Worm (Caenorhabditis elegans): Measurements from ENCODE around the gene arcp-1.

arcp-1 gene

ce11 chrIII:3701411-3702310 lies 57.6 kb downstream of the arcp-1 start, which contains the start of the genes pdi-1 and C14B1.2:
TSS of gene pdi-1 (minus strand) at chrIII:3701461.
TSS of gene C14B1.2 (plus strand) at chrIII:3702260.
- no peak for TF ChIP-seq unc-62 (GFP tag; optimal IDR thresholded peaks at IDR 0.05)
- TF ChIP-seq cnd-1 (tag; optimal IDR thresholded peaks at IDR 0.05): no peak
- no peak for TF ChIP-seq ztf-11 (tag; optimal IDR thresholded peaks at IDR 0.05)
- TF ChIP-seq mep-1 (tag; optimal IDR thresholded peaks at IDR 0.05): no peak
- TF ChIP-seq mls-2 (tag; optimal IDR thresholded peaks at IDR 0.05): no peak
- no peak for TF ChIP-seq bed-3 (GFP tag; optimal IDR thresholded peaks at IDR 0.05)
- no peak for TF ChIP-seq ceh-39 (tag; optimal IDR thresholded peaks at IDR 0.05)
- TF ChIP-seq ceh-43 (GFP tag; optimal IDR thresholded peaks at IDR 0.05): no peak
- TF ChIP-seq drap-1 (GFP tag; optimal IDR thresholded peaks at IDR 0.05): no peak
- TF ChIP-seq sptf-1 (tag; optimal IDR thresholded peaks at IDR 0.05): peak; percentile 16
- TF ChIP-seq ceh-83 (GFP tag; optimal IDR thresholded peaks at IDR 0.05): no peak
- no peak for TF ChIP-seq tbx-8 (GFP tag; optimal IDR thresholded peaks at IDR 0.05)
- TF ChIP-seq pha-4 (tag; optimal IDR thresholded peaks at IDR 0.05): no peak
- peak; percentile 50 for TF ChIP-seq ham-2 (GFP tag; optimal IDR thresholded peaks at IDR 0.05)
- TF ChIP-seq M03D4.4 (tag; optimal IDR thresholded peaks at IDR 0.05): peak; percentile 18
- TF ChIP-seq unc-120 (tag; optimal IDR thresholded peaks at IDR 0.05; ENCODE audit: poor library complexity, severe bottlenecking): no peak
- TF ChIP-seq sem-2 (GFP tag; optimal IDR thresholded peaks at IDR 0.05): no peak
- no peak for TF ChIP-seq flh-1 (GFP tag; optimal IDR thresholded peaks at IDR 0.05)
- no peak for TF ChIP-seq nhr-76 (tag; optimal IDR thresholded peaks at IDR 0.05)
- TF ChIP-seq nhr-2 (tag; optimal IDR thresholded peaks at IDR 0.05): peak; percentile 63
- TF ChIP-seq mab-5 (tag; optimal IDR thresholded peaks at IDR 0.05): no peak
- TF ChIP-seq nhr-237 (tag; optimal IDR thresholded peaks at IDR 0.05): no peak
- TF ChIP-seq lsy-2 (tag; optimal IDR thresholded peaks at IDR 0.05): no peak
- no peak for TF ChIP-seq lin-13 (tag; optimal IDR thresholded peaks at IDR 0.05)
- TF ChIP-seq elt-1 (tag; optimal IDR thresholded peaks at IDR 0.05; ENCODE audit: borderline replicate concordance, insufficient read depth): no peak
- TF ChIP-seq hlh-1 (tag; optimal IDR thresholded peaks at IDR 0.05): no peak
- no peak for TF ChIP-seq snpc-4 (tag; optimal IDR thresholded peaks at IDR 0.05)
- TF ChIP-seq zip-8 (tag; optimal IDR thresholded peaks at IDR 0.05): no peak
- no peak for TF ChIP-seq unc-39 (tag; optimal IDR thresholded peaks at IDR 0.05)

- TF ChIP-seq zip-8 (tag; optimal IDR thresholded peaks at IDR 0.05): no peak
- no peak for TF ChIP-seq nhr-76 (tag; optimal IDR thresholded peaks at IDR 0.05)
- TF ChIP-seq sem-2 (GFP tag; optimal IDR thresholded peaks at IDR 0.05): no peak
- no peak for TF ChIP-seq lsy-2 (tag; optimal IDR thresholded peaks at IDR 0.05)
- no peak for TF ChIP-seq elt-3 (tag; optimal IDR thresholded peaks at IDR 0.05)
- no peak for TF ChIP-seq cnd-1 (tag; optimal IDR thresholded peaks at IDR 0.05)
- no peak for TF ChIP-seq hlh-1 (tag; optimal IDR thresholded peaks at IDR 0.05)
- TF ChIP-seq ztf-11 (tag; optimal IDR thresholded peaks at IDR 0.05): no peak
- no peak for TF ChIP-seq nhr-2 (tag; optimal IDR thresholded peaks at IDR 0.05)
These were observed 59.9 kb downstream of the arcp-1 start, which contains the start of gene cyn-9 for ce11 chrIII:3699275-3699674. TSS of gene cyn-9 (minus strand) at chrIII:3699640.

ce11 chrIII:3698366-3698765 lies 60.8 kb downstream of the arcp-1 start:
- no peak for TF ChIP-seq lin-13 (tag; optimal IDR thresholded peaks at IDR 0.05)
- TF ChIP-seq ceh-39 (tag; optimal IDR thresholded peaks at IDR 0.05): no peak
- TF ChIP-seq ceh-83 (GFP tag; optimal IDR thresholded peaks at IDR 0.05): no peak
- TF ChIP-seq lin-32 (GFP tag; optimal IDR thresholded peaks at IDR 0.05): no peak
- no peak for TF ChIP-seq nhr-12 (tag; optimal IDR thresholded peaks at IDR 0.05)
- no peak for TF ChIP-seq lsy-2 (tag; optimal IDR thresholded peaks at IDR 0.05)
- no peak for TF ChIP-seq nhr-28 (tag; optimal IDR thresholded peaks at IDR 0.05)
- no peak for TF ChIP-seq nhr-237 (tag; optimal IDR thresholded peaks at IDR 0.05)
- TF ChIP-seq nhr-76 (tag; optimal IDR thresholded peaks at IDR 0.05): no peak
- no peak for TF ChIP-seq unc-62 (GFP tag; optimal IDR thresholded peaks at IDR 0.05)

Data from whole organism, mixed stage, embryonic.